Fruit fly (Drosophila melanogaster): Measurements from ENCODE around the gene CG9121.

CG9121 gene

dm6 chr2L:5044361-5044891 is 6.4 kb downstream of the CG9121 start, which contains the start of gene CG31650 (continued):
- no peak for TF ChIP-seq CG8290 (GFP tag; optimal IDR thresholded peaks at IDR 0.05)
- TF ChIP-seq CG8290 (tag; optimal IDR thresholded peaks at IDR 0.05) = no peak
- TF ChIP-seq CG12104 (GFP tag; optimal IDR thresholded peaks at IDR 0.05) = no peak
- no peak for TF ChIP-seq CG4854 (GFP tag; optimal IDR thresholded peaks at IDR 0.05)
- TF ChIP-seq CG12219 (GFP tag; optimal IDR thresholded peaks at IDR 0.05) = no peak
- peak; percentile 27; the same call in 1 of the 2 replicates for TF ChIP-seq CG32772 (GFP tag; IDR thresholded peaks at IDR 0.05)
- TF ChIP-seq Side (GFP tag; optimal IDR thresholded peaks at IDR 0.05) = no peak
- TF ChIP-seq ewg (GFP tag; optimal IDR thresholded peaks at IDR 0.05) = no peak
- TF ChIP-seq schlank (tag; optimal IDR thresholded peaks at IDR 0.05) = no peak
- peak; percentile 7; the same call in 2 of the 3 replicates for TF ChIP-seq ci (GFP tag; IDR thresholded peaks at IDR 0.05)
- no peak for TF ChIP-seq pnt (GFP tag; optimal IDR thresholded peaks at IDR 0.05)
- no peak for TF ChIP-seq CTCF (GFP tag; optimal IDR thresholded peaks at IDR 0.05)
- TF ChIP-seq Drgx (GFP tag; IDR thresholded peaks at IDR 0.05) = peak; percentile 17; the same call in 1 of the 2 replicates
- TF ChIP-seq Pdp1 (GFP tag; optimal IDR thresholded peaks at IDR 0.05) = no peak
- TF ChIP-seq CG6175 (GFP tag; IDR thresholded peaks at IDR 0.05) = peak; percentile 42; the same call in 2 of the 3 replicates
- TF ChIP-seq ftz-f1 (GFP tag; optimal IDR thresholded peaks at IDR 0.05) = peak; percentile 11
- no peak for TF ChIP-seq CG10209 (GFP tag; optimal IDR thresholded peaks at IDR 0.05)
- TF ChIP-seq br (optimal IDR thresholded peaks at IDR 0.05) = no peak
- TF ChIP-seq Dip2 (GFP tag; IDR thresholded peaks at IDR 0.05) = no peak
- TF ChIP-seq row (GFP tag; IDR thresholded peaks at IDR 0.05) = no peak
- TF ChIP-seq CG10321 (GFP tag; IDR thresholded peaks at IDR 0.05) = no peak
- TF ChIP-seq run (tag; optimal IDR thresholded peaks at IDR 0.05) = no peak
- TF ChIP-seq CG10543 (GFP tag; optimal IDR thresholded peaks at IDR 0.05) = peak; percentile 43
- peak; percentile 13 for TF ChIP-seq btn (GFP tag; optimal IDR thresholded peaks at IDR 0.05)
- TF ChIP-seq eyg (GFP tag; optimal IDR thresholded peaks at IDR 0.05) = no peak
- TF ChIP-seq bsh (GFP tag; optimal IDR thresholded peaks at IDR 0.05) = no peak
- no peak for TF ChIP-seq cwo (GFP tag; optimal IDR thresholded peaks at IDR 0.05)
- TF ChIP-seq Atf3 (GFP tag; optimal IDR thresholded peaks at IDR 0.05) = no peak
- no peak for TF ChIP-seq CG34376 (GFP tag; optimal IDR thresholded peaks at IDR 0.05)
- no peak for TF ChIP-seq HmgD (GFP tag; optimal IDR thresholded peaks at IDR 0.05)
- no peak for TF ChIP-seq danr (GFP tag; IDR thresholded peaks at IDR 0.05)
- no peak for TF ChIP-seq CG17385 (GFP tag; optimal IDR thresholded peaks at IDR 0.05)
- TF ChIP-seq mld (GFP tag; IDR thresholded peaks at IDR 0.05; ENCODE audit: partially characterized antibody) = no peak
- no peak for TF ChIP-seq CG12659 (GFP tag; optimal IDR thresholded peaks at IDR 0.05)
- peak; percentile 42 for TF ChIP-seq Blimp-1 (GFP tag; optimal IDR thresholded peaks at IDR 0.05)
- TF ChIP-seq CG15696 (tag; optimal IDR thresholded peaks at IDR 0.05) = no peak
- no peak for TF ChIP-seq zf30C (GFP tag; optimal IDR thresholded peaks at IDR 0.05)
- no peak for TF ChIP-seq CG31441 (GFP tag; IDR thresholded peaks at IDR 0.05)
- peak; percentile 35 for TF ChIP-seq Med (GFP tag)
- no peak for TF ChIP-seq gt (GFP tag; IDR thresholded peaks at IDR 0.05)
- no peak for TF ChIP-seq Taf1 (GFP tag; IDR thresholded peaks at IDR 0.05)
- no peak for TF ChIP-seq CG10654 (GFP tag; optimal IDR thresholded peaks at IDR 0.05)
- peak; percentile 12; the same call in 1 of the 3 replicates for TF ChIP-seq ken (GFP tag; IDR thresholded peaks at IDR 0.05)
- peak; percentile 16 for TF ChIP-seq lab (GFP tag; optimal IDR thresholded peaks at IDR 0.05)
- no peak for TF ChIP-seq CG31224 (GFP tag; IDR thresholded peaks at IDR 0.05)
- TF ChIP-seq sna (GFP tag; IDR thresholded peaks at IDR 0.05; ENCODE audit: partially characterized antibody) = no peak
- TF ChIP-seq CG9609 (GFP tag; optimal IDR thresholded peaks at IDR 0.05) = no peak
- peak; percentile 17 for TF ChIP-seq sens (GFP tag)
- TF ChIP-seq CG10274 (GFP tag; optimal IDR thresholded peaks at IDR 0.05) = no peak
- no peak for TF ChIP-seq CG7372 (GFP tag; IDR thresholded peaks at IDR 0.05)
- TF ChIP-seq CG5180 (GFP tag; optimal IDR thresholded peaks at IDR 0.05) = no peak
- no peak for TF ChIP-seq bbx (GFP tag; IDR thresholded peaks at IDR 0.05; ENCODE audit: partially characterized antibody)

Data from whole organism, embryonic.